Worm (Caenorhabditis elegans): Measurements from ENCODE around the gene clec-138.

DNA sequence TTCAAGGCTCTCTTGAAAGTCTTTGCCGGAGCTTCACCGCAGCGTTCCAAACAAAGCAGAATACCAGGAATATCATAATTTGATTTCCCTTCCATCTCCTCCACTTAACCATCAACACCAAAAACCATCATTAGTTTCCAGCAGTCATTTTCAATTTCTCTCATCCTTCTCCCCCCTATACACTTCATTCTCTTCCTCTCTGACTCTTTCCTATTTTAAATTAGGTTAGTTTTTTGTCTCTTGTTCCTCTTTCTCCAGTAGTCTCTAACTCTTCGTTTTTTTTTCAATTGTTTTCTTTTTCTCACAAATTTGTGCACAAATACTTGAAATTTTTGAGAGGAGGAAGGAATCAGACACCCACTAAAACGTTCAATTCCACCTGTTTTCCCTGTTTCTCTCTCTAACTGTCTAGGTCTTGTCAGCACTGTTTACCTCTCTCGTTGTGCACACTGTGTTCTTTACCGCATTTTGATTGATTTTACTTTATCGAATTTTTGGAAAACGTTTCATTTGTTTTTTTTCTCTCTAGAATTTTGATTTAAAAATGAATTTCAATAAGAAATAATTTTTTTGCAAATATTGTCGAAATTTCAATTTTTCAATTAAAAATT, 12.8 kb downstream of the clec-138 start:
- TF ChIP-seq lin-13 (GFP tag; optimal IDR thresholded peaks at IDR 0.05) (no peak), nhr-71 (tag; optimal IDR thresholded peaks at IDR 0.05) (no peak), tbx-2 (tag; optimal IDR thresholded peaks at IDR 0.05) (no peak), ztf-4 (tag; optimal IDR thresholded peaks at IDR 0.05) (no peak), snpc-4 (tag; optimal IDR thresholded peaks at IDR 0.05) (no peak)
